Worm (Caenorhabditis elegans): ENCODE results near the gene E01B7.2.
"Not testable (repeated sequence)": the region's sequence is repeated elsewhere in the genome, so short reads cannot be mapped to it uniquely, and the experiment has no call there.

The E01B7.2 gene

ce11 chrV:17910019-17910418 is 11.6 kb upstream of the E01B7.2 start, which contains the start of gene dcar-1:
Gene dcar-1, plus strand, starts transcription at chrV:17910319.
- TF ChIP-seq crh-2 (tag; optimal IDR thresholded peaks at IDR 0.05) (no peak), ztf-4 (tag; optimal IDR thresholded peaks at IDR 0.05) (no peak), nhr-237 (tag; optimal IDR thresholded peaks at IDR 0.05) (no peak), nhr-21 (tag; optimal IDR thresholded peaks at IDR 0.05) (no peak), ceh-82 (tag; optimal IDR thresholded peaks at IDR 0.05) (no peak), nhr-11 (tag; optimal IDR thresholded peaks at IDR 0.05) (no peak), peb-1 (tag; optimal IDR thresholded peaks at IDR 0.05) (no peak), Y55F3AM.14 (GFP tag; optimal IDR thresholded peaks at IDR 0.05) (no peak), lsy-2 (tag; optimal IDR thresholded peaks at IDR 0.05) (no peak), nhr-12 (tag; optimal IDR thresholded peaks at IDR 0.05) (no peak), unc-62 (GFP tag; optimal IDR thresholded peaks at IDR 0.05) (no peak), lin-13 (GFP tag; optimal IDR thresholded peaks at IDR 0.05) (no peak), egl-27 (tag; optimal IDR thresholded peaks at IDR 0.05) (no peak), snpc-4 (tag; optimal IDR thresholded peaks at IDR 0.05) (no peak), elt-3 (tag; optimal IDR thresholded peaks at IDR 0.05) (no peak), ama-1 (optimal IDR thresholded peaks at IDR 0.05) (no peak), ZK546.5 (tag; optimal IDR thresholded peaks at IDR 0.05) (no peak), sma-3 (GFP tag; optimal IDR thresholded peaks at IDR 0.05) (no peak), nhr-129 (tag; optimal IDR thresholded peaks at IDR 0.05) (no peak)

- TF ChIP-seq mbf-1 (tag; optimal IDR thresholded peaks at IDR 0.05), result no peak
- no peak for TF ChIP-seq dmd-4 (tag; optimal IDR thresholded peaks at IDR 0.05)
- no peak for TF ChIP-seq ceh-82 (tag; optimal IDR thresholded peaks at IDR 0.05)
- no peak for TF ChIP-seq nhr-129 (tag; optimal IDR thresholded peaks at IDR 0.05)
- TF ChIP-seq nhr-12 (tag; optimal IDR thresholded peaks at IDR 0.05), result no peak
- TF ChIP-seq lin-13 (GFP tag; optimal IDR thresholded peaks at IDR 0.05), result no peak
- no peak for TF ChIP-seq nhr-10 (tag; optimal IDR thresholded peaks at IDR 0.05)
- no peak for TF ChIP-seq ztf-1 (GFP tag; conservative IDR thresholded peaks at IDR 0.05)
- TF ChIP-seq unc-55 (GFP tag; optimal IDR thresholded peaks at IDR 0.05), result no peak
- TF ChIP-seq ZK546.5 (tag; optimal IDR thresholded peaks at IDR 0.05), result no peak
- no peak for TF ChIP-seq peb-1 (tag; optimal IDR thresholded peaks at IDR 0.05)
These were observed 2.8 kb upstream of the E01B7.2 start, which contains the start of gene C06H5.8 for ce11 chrV:17918726-17919125. Gene C06H5.8, plus strand, starts transcription at chrV:17919026.

- not testable (repeated sequence) for TF ChIP-seq nhr-21, ceh-16, F13H6.1 (tag; optimal IDR thresholded peaks at IDR 0.05)
These were observed 2.8 kb downstream of the E01B7.2 start, which contains the start of gene usp-50 for ce11 chrV:17924095-17925000. Gene usp-50, plus strand, starts transcription at chrV:17924916.

DNA sequence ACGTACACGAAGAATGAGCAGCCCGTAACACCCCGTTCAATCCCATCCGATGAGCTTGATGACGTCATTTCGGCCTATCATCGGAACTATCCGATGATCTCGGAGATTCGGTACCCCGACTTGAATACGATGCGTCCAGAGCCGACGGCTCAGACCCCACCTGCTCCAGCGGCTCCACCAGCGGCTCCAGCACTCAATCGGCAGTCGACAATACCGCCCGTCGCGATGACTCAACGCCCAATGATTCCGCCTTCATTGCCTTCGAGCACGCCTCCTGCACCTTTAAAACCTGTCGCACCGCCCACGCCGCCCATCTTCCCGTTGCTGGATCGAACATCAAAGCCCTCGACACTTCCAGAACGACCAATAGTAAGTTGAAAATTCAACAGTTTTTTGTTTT is 6.6 kb downstream of the E01B7.2 start:
- TF ChIP-seq F13H6.1 (tag; optimal IDR thresholded peaks at IDR 0.05) (no peak), ztf-11 (tag; optimal IDR thresholded peaks at IDR 0.05) (no peak), nhr-21 (tag; optimal IDR thresholded peaks at IDR 0.05) (no peak), mbf-1 (tag; optimal IDR thresholded peaks at IDR 0.05) (no peak), elt-3 (tag; optimal IDR thresholded peaks at IDR 0.05) (no peak), unc-62 (GFP tag; optimal IDR thresholded peaks at IDR 0.05) (no peak), nhr-77 (tag; optimal IDR thresholded peaks at IDR 0.05) (no peak)

DNA sequence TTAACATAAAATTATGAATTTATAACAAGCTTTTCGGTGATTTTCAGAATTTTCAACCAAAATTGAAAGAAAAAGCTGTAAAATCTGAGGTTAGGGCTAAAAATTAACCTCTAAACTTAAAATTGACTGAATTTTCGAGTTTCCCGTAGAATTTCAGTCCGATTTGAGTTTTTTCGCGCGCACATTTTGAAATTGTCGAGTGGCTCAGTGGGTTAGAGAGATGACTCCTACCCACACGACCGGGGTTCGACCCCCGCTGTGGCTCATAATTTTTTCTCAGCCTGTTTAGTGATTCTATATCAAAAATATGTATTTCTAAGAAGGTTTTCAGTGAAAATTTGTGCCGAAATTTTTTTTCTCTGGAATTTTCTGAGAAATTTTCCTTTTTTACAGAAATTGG is 10.2 kb downstream of the E01B7.2 start:
- TF ChIP-seq unc-55 (GFP tag; optimal IDR thresholded peaks at IDR 0.05) (no peak), nhr-21 (tag; optimal IDR thresholded peaks at IDR 0.05) (no peak), F13H6.1 (tag; optimal IDR thresholded peaks at IDR 0.05) (no peak), nhr-77 (tag; optimal IDR thresholded peaks at IDR 0.05) (no peak), zag-1 (tag; optimal IDR thresholded peaks at IDR 0.05) (no peak), alr-1 (tag; optimal IDR thresholded peaks at IDR 0.05) (no peak), elt-1 (tag; optimal IDR thresholded peaks at IDR 0.05) (no peak), egl-27 (tag; optimal IDR thresholded peaks at IDR 0.05) (no peak), ceh-82 (tag; optimal IDR thresholded peaks at IDR 0.05) (no peak)

DNA sequence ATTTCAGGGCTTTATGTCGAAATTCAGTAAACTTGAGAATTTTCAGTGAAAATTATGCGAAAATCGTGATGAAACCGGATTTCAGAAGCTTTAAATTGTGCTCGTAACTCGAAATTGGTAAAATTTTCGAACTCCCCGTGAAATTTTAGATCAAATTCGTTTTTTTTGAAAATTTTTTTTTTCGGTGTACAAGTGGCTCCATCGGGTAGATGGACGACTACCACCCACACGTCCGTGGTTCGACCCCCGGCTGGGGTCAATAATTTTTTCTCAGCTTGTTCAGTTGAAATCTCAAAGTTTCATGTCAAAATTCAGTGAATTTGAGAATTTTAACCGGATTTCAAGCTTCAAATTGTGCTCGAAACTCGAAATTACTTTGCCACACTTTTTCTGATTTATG is 14.3 kb downstream of the E01B7.2 start:
- no peak for TF ChIP-seq lin-39 (tag; optimal IDR thresholded peaks at IDR 0.05)
- no peak for TF ChIP-seq crh-2 (tag; optimal IDR thresholded peaks at IDR 0.05)
- no peak for TF ChIP-seq R02D3.7 (tag; optimal IDR thresholded peaks at IDR 0.05)
- no peak for TF ChIP-seq nhr-6 (tag; optimal IDR thresholded peaks at IDR 0.05)
- TF ChIP-seq mbf-1 (tag; optimal IDR thresholded peaks at IDR 0.05), result no peak
- no peak for TF ChIP-seq unc-55 (GFP tag; optimal IDR thresholded peaks at IDR 0.05)
- no peak for TF ChIP-seq ZK546.5 (tag; optimal IDR thresholded peaks at IDR 0.05)

All from whole organism, L2 larva.